Fruit fly (Drosophila melanogaster): ENCODE results near the gene dpr16.

The dpr16 gene

dm6 chr3R:5106917-5107316 is 43.8 kb upstream of the dpr16 start (continued):
- TF ChIP-seq pzg (GFP tag; optimal IDR thresholded peaks at IDR 0.05): no peak
- 0 out of 2 replicates have a peak, but pooled peaks have one; percentile 33 for TF ChIP-seq Xrp1 (GFP tag; IDR thresholded peaks at IDR 0.05)
- no peak for TF ChIP-seq CG6689 (GFP tag; IDR thresholded peaks at IDR 0.05)
- no peak for TF ChIP-seq Ada2b (GFP tag; IDR thresholded peaks at IDR 0.05)
- TF ChIP-seq fd102C (GFP tag; optimal IDR thresholded peaks at IDR 0.05): peak; percentile 13
- TF ChIP-seq Lim3 (GFP tag; IDR thresholded peaks at IDR 0.05): no peak
- TF ChIP-seq CG34422 (GFP tag; IDR thresholded peaks at IDR 0.05): no peak
- no peak for TF ChIP-seq fd3F (GFP tag; optimal IDR thresholded peaks at IDR 0.05)
- no peak for TF ChIP-seq lov (optimal IDR thresholded peaks at IDR 0.05)
- no peak for TF ChIP-seq lov (GFP tag; IDR thresholded peaks at IDR 0.05)
- peak; percentile 5 for TF ChIP-seq CG10209 (GFP tag; optimal IDR thresholded peaks at IDR 0.05)
- TF ChIP-seq CG6813 (GFP tag; optimal IDR thresholded peaks at IDR 0.05): peak; percentile 32
- TF ChIP-seq HLH4C (GFP tag; IDR thresholded peaks at IDR 0.05; ENCODE audit: partially characterized antibody): no peak
- no peak for TF ChIP-seq CG1647 (GFP tag; optimal IDR thresholded peaks at IDR 0.05)
- TF ChIP-seq CG10979 (tag; optimal IDR thresholded peaks at IDR 0.05): no peak
- no peak for TF ChIP-seq Abd-B (GFP tag; optimal IDR thresholded peaks at IDR 0.05)
- no peak for TF ChIP-seq Atf6 (GFP tag; IDR thresholded peaks at IDR 0.05)
- TF ChIP-seq gsb-n (tag; optimal IDR thresholded peaks at IDR 0.05): no peak
- TF ChIP-seq Bgb (GFP tag; IDR thresholded peaks at IDR 0.05; ENCODE audit: partially characterized antibody): no peak
- no peak for TF ChIP-seq CG16815 (GFP tag; optimal IDR thresholded peaks at IDR 0.05)
- TF ChIP-seq CG1233 (GFP tag; optimal IDR thresholded peaks at IDR 0.05): no peak
- no peak; the same call in 3 of the 4 replicates for TF ChIP-seq chinmo (GFP tag; IDR thresholded peaks at IDR 0.05; ENCODE audit: partially characterized antibody)
- no peak for TF ChIP-seq vvl (GFP tag; IDR thresholded peaks at IDR 0.05)
- no peak for TF ChIP-seq Mad (GFP tag; optimal IDR thresholded peaks at IDR 0.05)
- TF ChIP-seq ci (GFP tag; IDR thresholded peaks at IDR 0.05): no peak
- TF ChIP-seq sr (GFP tag; IDR thresholded peaks at IDR 0.05): no peak
- TF ChIP-seq gfzf (GFP tag; optimal IDR thresholded peaks at IDR 0.05): no peak
- no peak for TF ChIP-seq Lpt (GFP tag; optimal IDR thresholded peaks at IDR 0.05)
- no peak for TF ChIP-seq Elba2 (GFP tag; optimal IDR thresholded peaks at IDR 0.05)
- TF ChIP-seq CG11093 (GFP tag; IDR thresholded peaks at IDR 0.05): no peak
- TF ChIP-seq Rfx (GFP tag; IDR thresholded peaks at IDR 0.05): peak; percentile 20; the same call in 1 of the 2 replicates
- no peak for TF ChIP-seq vnd (GFP tag; IDR thresholded peaks at IDR 0.05; ENCODE audit: partially characterized antibody)
- no peak for TF ChIP-seq CG8924 (tag; optimal IDR thresholded peaks at IDR 0.05)
- TF ChIP-seq CG8290 (GFP tag; optimal IDR thresholded peaks at IDR 0.05): no peak
- peak in 1 of 2 experiments; percentile 69 for TF ChIP-seq CG8290 (tag; optimal IDR thresholded peaks at IDR 0.05)
- no peak for TF ChIP-seq CG14667 (GFP tag; IDR thresholded peaks at IDR 0.05)
- TF ChIP-seq CG4360 (GFP tag; IDR thresholded peaks at IDR 0.05): peak; percentile 48; the same call in 1 of the 2 replicates
- no peak for TF ChIP-seq Fer2 (tag; optimal IDR thresholded peaks at IDR 0.05)
- no peak for TF ChIP-seq pb (GFP tag; optimal IDR thresholded peaks at IDR 0.05)
- TF ChIP-seq ap (GFP tag; IDR thresholded peaks at IDR 0.05): no peak
- TF ChIP-seq sd (tag; optimal IDR thresholded peaks at IDR 0.05): no peak
- TF ChIP-seq zf30C (GFP tag; optimal IDR thresholded peaks at IDR 0.05): no peak
- TF ChIP-seq H2.0 (GFP tag; IDR thresholded peaks at IDR 0.05): no peak
- no peak for TF ChIP-seq CG8281 (tag; optimal IDR thresholded peaks at IDR 0.05)
- no peak for TF ChIP-seq lilli (GFP tag; optimal IDR thresholded peaks at IDR 0.05)
- TF ChIP-seq toy (GFP tag; IDR thresholded peaks at IDR 0.05): no peak
- TF ChIP-seq CoRest (tag; optimal IDR thresholded peaks at IDR 0.05): peak; percentile 2
- no peak for TF ChIP-seq yki (optimal IDR thresholded peaks at IDR 0.05)
- TF ChIP-seq Kr (GFP tag; optimal IDR thresholded peaks at IDR 0.05): peak; percentile 51
- TF ChIP-seq CG10959 (GFP tag; IDR thresholded peaks at IDR 0.05): no peak
- TF ChIP-seq CG7372 (GFP tag; IDR thresholded peaks at IDR 0.05): no peak
- no peak for TF ChIP-seq CG3163 (GFP tag; optimal IDR thresholded peaks at IDR 0.05)
- peak; percentile 54 for TF ChIP-seq twi (tag; optimal IDR thresholded peaks at IDR 0.05)

All from whole organism, embryonic.